Worm (Caenorhabditis elegans) whole organism, L3 larva: ENCODE results near the gene cyp-34A10.

Experiments used
- ceh-82 ChIP-seq: fragments of 150-350 bp; optimal IDR thresholded peaks from 2 replicates; lab custom pipeline; 2014; ENCODE audit warnings: missing biosample characterization, missing genetic modification characterization
- daf-12 ChIP-seq: fragments of 150-350 bp; optimal IDR thresholded peaks from 2 replicates; lab custom pipeline; 2014; ENCODE audit warnings: missing biosample characterization, missing genetic modification reagents, missing genetic modification characterization
- elt-1 ChIP-seq: fragments of 150-350 bp; optimal IDR thresholded peaks from 2 replicates; lab custom pipeline; 2014; ENCODE audit warnings: missing biosample characterization, missing genetic modification characterization
- elt-2 ChIP-seq: sonication (generic microtip); optimal IDR thresholded peaks from 2 replicates; lab custom pipeline; 2016; ENCODE audit warnings: missing genetic modification reagents, mild to moderate bottlenecking, missing genetic modification characterization, missing compliant biosample characterization
- fkh-10 ChIP-seq: sonication (generic microtip); optimal IDR thresholded peaks from 2 replicates; lab custom pipeline; 2017; ENCODE audit warnings: missing biosample characterization, missing genetic modification reagents, missing genetic modification characterization
- fkh-2 ChIP-seq: fragments of 150-350 bp; optimal IDR thresholded peaks from 2 replicates; lab custom pipeline; 2014; ENCODE audit warnings: missing biosample characterization, missing genetic modification reagents, missing genetic modification characterization
- hmg-11 ChIP-seq: sonication (generic microtip); optimal IDR thresholded peaks from 2 replicates; lab custom pipeline; 2016; ENCODE audit warnings: missing genetic modification characterization, missing compliant biosample characterization
- jun-1 ChIP-seq: fragments of 150-350 bp; optimal IDR thresholded peaks from 2 replicates; lab custom pipeline; 2014; ENCODE audit warnings: missing biosample characterization, missing genetic modification reagents, missing genetic modification characterization
- lin-39 ChIP-seq: fragments of 150-350 bp; optimal IDR thresholded peaks from 2 replicates; lab custom pipeline; 2018; ENCODE audit warnings: missing biosample characterization, missing genetic modification reagents, missing genetic modification characterization
- lsy-12 ChIP-seq: sonication (generic microtip); optimal IDR thresholded peaks from 2 replicates; lab custom pipeline; 2016; ENCODE audit warnings: mild to moderate bottlenecking, missing genetic modification characterization, missing compliant biosample characterization
- mdl-1 ChIP-seq: fragments of 150-350 bp; optimal IDR thresholded peaks from 2 replicates; lab custom pipeline; 2014; ENCODE audit warnings: missing biosample characterization, missing genetic modification characterization
- nfya-1 ChIP-seq: sonication (generic microtip); optimal IDR thresholded peaks from 2 replicates; lab custom pipeline; 2017; ENCODE audit warnings: missing genetic modification characterization, mild to moderate bottlenecking, missing compliant biosample characterization, antibody characterized with exemption, moderate library complexity; ENCODE audit not compliant: insufficient read depth
- nhr-12 ChIP-seq: fragments of 150-350 bp; optimal IDR thresholded peaks from 2 replicates; lab custom pipeline; 2014; ENCODE audit warnings: missing biosample characterization, missing genetic modification characterization
- nhr-23 ChIP-seq: fragments of 150-350 bp; optimal IDR thresholded peaks from 2 replicates; lab custom pipeline; 2014; ENCODE audit warnings: missing biosample characterization, missing genetic modification reagents, missing genetic modification characterization
- nhr-25 ChIP-seq: sonication (generic microtip); optimal IDR thresholded peaks from 2 replicates; lab custom pipeline; 2017; ENCODE audit warnings: missing biosample characterization, missing genetic modification characterization
- nhr-67 ChIP-seq: fragments of 150-350 bp; optimal IDR thresholded peaks from 2 replicates; lab custom pipeline; 2014; ENCODE audit warnings: missing biosample characterization, missing genetic modification characterization
- unc-39 ChIP-seq: sonication (generic microtip); optimal IDR thresholded peaks from 4 replicates; lab custom pipeline; 2017; ENCODE audit warnings: missing biosample characterization, missing genetic modification characterization
- unc-62 ChIP-seq: fragments of 150-350 bp; sonication (generic microtip); optimal IDR thresholded peaks from 4 replicates; lab custom pipeline; 2014; ENCODE audit warnings: missing biosample characterization, missing genetic modification reagents, missing genetic modification characterization
- ztf-11 ChIP-seq: fragments of 150-350 bp; optimal IDR thresholded peaks from 2 replicates; lab custom pipeline; 2014; ENCODE audit warnings: missing biosample characterization, missing genetic modification characterization
- ztf-4 ChIP-seq: fragments of 150-350 bp; optimal IDR thresholded peaks from 2 replicates; lab custom pipeline; 2014; ENCODE audit warnings: missing biosample characterization, missing genetic modification characterization

The cyp-34A10 gene

ce11 chrV:3921635-3922034 lies 51.2 kb downstream of the cyp-34A10 start, which contains the start of gene srx-65:
Gene srx-65 (plus strand): TSS chrV:3921935.
- no peak for TF ChIP-seq ceh-82 (tag; lab: Kevin White, UChicago)
- TF ChIP-seq ztf-4 (tag; lab: Kevin White, UChicago): no peak
- no peak for TF ChIP-seq unc-62
- TF ChIP-seq hmg-11 (tag; lab: Kevin White, UChicago): no peak
- no peak for TF ChIP-seq daf-12 (tag; lab: Kevin White, UChicago)
- TF ChIP-seq fkh-10 (GFP tag; lab: Kevin White, UChicago): no peak
- TF ChIP-seq fkh-2 (tag; lab: Kevin White, UChicago): no peak
- no peak for TF ChIP-seq ztf-11 (tag; lab: Kevin White, UChicago)
- TF ChIP-seq nhr-25 (tag; lab: Kevin White, UChicago): no peak
- no peak for TF ChIP-seq lsy-12 (tag; lab: Kevin White, UChicago)
- TF ChIP-seq mdl-1 (tag; lab: Kevin White, UChicago): no peak
- TF ChIP-seq unc-39 (tag; lab: Kevin White, UChicago): no peak
- TF ChIP-seq lin-39: no peak
- TF ChIP-seq nhr-12 (tag; lab: Kevin White, UChicago): no peak
- no peak for TF ChIP-seq elt-2 (tag; lab: Kevin White, UChicago)
- no peak for TF ChIP-seq nhr-67 (tag; lab: Kevin White, UChicago)
- TF ChIP-seq nhr-23 (tag; lab: Kevin White, UChicago): no peak
- no peak for TF ChIP-seq nfya-1 (tag; lab: Kevin White, UChicago)
- TF ChIP-seq elt-1 (tag; lab: Kevin White, UChicago): no peak
- TF ChIP-seq jun-1 (tag; lab: Kevin White, UChicago): no peak
- TF ChIP-seq, all 47 proteins: peak for 0
